Fruit fly (Drosophila melanogaster): ENCODE results near the gene CG45263.

CG45263 gene

DNA sequence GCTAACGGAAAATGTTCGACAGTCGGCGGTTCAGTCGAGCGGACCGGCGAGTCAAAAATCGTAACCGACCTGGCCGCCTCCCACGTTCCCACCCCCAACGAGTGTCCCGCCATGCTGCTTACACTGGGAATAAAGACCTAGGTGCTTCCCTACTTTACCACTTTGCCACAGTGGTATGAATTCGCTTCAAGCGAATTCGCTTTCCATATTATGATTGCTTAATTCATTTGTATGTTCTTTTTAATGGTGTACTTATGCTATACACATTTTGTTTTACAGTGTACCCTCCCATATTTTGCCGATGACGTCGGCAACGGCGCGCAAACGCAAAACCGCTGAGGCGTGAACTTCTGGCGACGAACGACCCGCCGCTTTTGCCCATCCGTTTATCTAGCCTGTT lies 5.5 kb upstream of the CG45263 start (continued):
- TF ChIP-seq Aef1 (GFP tag; IDR thresholded peaks at IDR 0.05) (peak; percentile 73), wek (GFP tag; optimal IDR thresholded peaks at IDR 0.05) (peak; percentile 26), lov (optimal IDR thresholded peaks at IDR 0.05) (no peak), lov (GFP tag; IDR thresholded peaks at IDR 0.05) (peak; percentile 81; the same call in 1 of the 3 replicates), Rx (GFP tag; IDR thresholded peaks at IDR 0.05) (peak; percentile 69), CG17612 (GFP tag; IDR thresholded peaks at IDR 0.05) (peak; percentile 31; the same call in 1 of the 2 replicates), Bteb2 (GFP tag; optimal IDR thresholded peaks at IDR 0.05) (peak; percentile 3), kah (GFP tag; optimal IDR thresholded peaks at IDR 0.05) (peak; percentile 12), Usf (GFP tag; optimal IDR thresholded peaks at IDR 0.05) (no peak), trh (GFP tag; optimal IDR thresholded peaks at IDR 0.05) (no peak), CG8290 (GFP tag; optimal IDR thresholded peaks at IDR 0.05) (no peak), CG8290 (tag; optimal IDR thresholded peaks at IDR 0.05) (peak in 1 of 2 experiments; percentile 83), Fer3 (tag; optimal IDR thresholded peaks at IDR 0.05) (peak; percentile 72), abd-A (tag; optimal IDR thresholded peaks at IDR 0.05) (no peak), MESR4 (GFP tag; optimal IDR thresholded peaks at IDR 0.05) (no peak), CG31388 (GFP tag; optimal IDR thresholded peaks at IDR 0.05) (no peak), NK7.1 (GFP tag; optimal IDR thresholded peaks at IDR 0.05) (no peak), sim (GFP tag; IDR thresholded peaks at IDR 0.05) (no peak; the same call in 1 of the 2 replicates), CG32767 (GFP tag; IDR thresholded peaks at IDR 0.05) (peak; percentile 44; the same call in 1 of the 2 replicates), tup (GFP tag; optimal IDR thresholded peaks at IDR 0.05) (peak; percentile 22), tap (tag; optimal IDR thresholded peaks at IDR 0.05) (peak; percentile 70), pan (optimal IDR thresholded peaks at IDR 0.05) (no peak), pan (GFP tag; optimal IDR thresholded peaks at IDR 0.05 in 1 of 2, IDR thresholded peaks at IDR 0.05 in 1 of 2) (peak in 1 of 2 experiments; percentile 70), nerfin-2 (GFP tag; IDR thresholded peaks at IDR 0.05; ENCODE audit: partially characterized antibody) (no peak), Sin3A (optimal IDR thresholded peaks at IDR 0.05) (no peak), CG18619 (GFP tag; optimal IDR thresholded peaks at IDR 0.05) (peak; percentile 57), hbn (GFP tag; IDR thresholded peaks at IDR 0.05; ENCODE audit: partially characterized antibody) (no peak), CG10274 (GFP tag; optimal IDR thresholded peaks at IDR 0.05) (peak; percentile 35), dm (GFP tag; optimal IDR thresholded peaks at IDR 0.05) (peak; percentile 18), mld (GFP tag; IDR thresholded peaks at IDR 0.05; ENCODE audit: partially characterized antibody) (no peak), pho (GFP tag; optimal IDR thresholded peaks at IDR 0.05) (no peak), CG13123 (GFP tag; optimal IDR thresholded peaks at IDR 0.05) (no peak), HLH4C (GFP tag; IDR thresholded peaks at IDR 0.05; ENCODE audit: partially characterized antibody) (no peak), odd (GFP tag; optimal IDR thresholded peaks at IDR 0.05) (peak; percentile 9), Sry-β (GFP tag; optimal IDR thresholded peaks at IDR 0.05) (no peak), jumu (GFP tag; optimal IDR thresholded peaks at IDR 0.05) (peak; percentile 71), Mes4 (GFP tag; optimal IDR thresholded peaks at IDR 0.05) (peak; percentile 44), CG14441 (GFP tag; IDR thresholded peaks at IDR 0.05) (peak; percentile 75), CG7372 (GFP tag; IDR thresholded peaks at IDR 0.05) (peak; percentile 70; the same call in 1 of the 2 replicates), CG17328 (GFP tag; IDR thresholded peaks at IDR 0.05) (peak; percentile 63), dati (GFP tag; IDR thresholded peaks at IDR 0.05) (0 out of 2 replicates have a peak, but pooled peaks have one; percentile 14), CG4360 (GFP tag; IDR thresholded peaks at IDR 0.05) (no peak), Ssrp (tag; optimal IDR thresholded peaks at IDR 0.05) (no peak), slbo (GFP tag; IDR thresholded peaks at IDR 0.05) (peak; percentile 82), ash1 (GFP tag; optimal IDR thresholded peaks at IDR 0.05) (no peak), Dp (GFP tag; optimal IDR thresholded peaks at IDR 0.05) (no peak), trem (tag; optimal IDR thresholded peaks at IDR 0.05) (no peak), rib (GFP tag; IDR thresholded peaks at IDR 0.05) (no peak), Dip2 (GFP tag; IDR thresholded peaks at IDR 0.05) (no peak), CG8359 (GFP tag; optimal IDR thresholded peaks at IDR 0.05; ENCODE audit: borderline replicate concordance) (peak; percentile 6), Xrp1 (GFP tag; IDR thresholded peaks at IDR 0.05) (peak; percentile 78; the same call in 1 of the 2 replicates), inv (GFP tag; IDR thresholded peaks at IDR 0.05; ENCODE audit: partially characterized antibody) (no peak)

Data from whole organism, embryonic.